Fruit fly (Drosophila melanogaster): Measurements from ENCODE around the gene ppk5.

The ppk5 gene

DNA sequence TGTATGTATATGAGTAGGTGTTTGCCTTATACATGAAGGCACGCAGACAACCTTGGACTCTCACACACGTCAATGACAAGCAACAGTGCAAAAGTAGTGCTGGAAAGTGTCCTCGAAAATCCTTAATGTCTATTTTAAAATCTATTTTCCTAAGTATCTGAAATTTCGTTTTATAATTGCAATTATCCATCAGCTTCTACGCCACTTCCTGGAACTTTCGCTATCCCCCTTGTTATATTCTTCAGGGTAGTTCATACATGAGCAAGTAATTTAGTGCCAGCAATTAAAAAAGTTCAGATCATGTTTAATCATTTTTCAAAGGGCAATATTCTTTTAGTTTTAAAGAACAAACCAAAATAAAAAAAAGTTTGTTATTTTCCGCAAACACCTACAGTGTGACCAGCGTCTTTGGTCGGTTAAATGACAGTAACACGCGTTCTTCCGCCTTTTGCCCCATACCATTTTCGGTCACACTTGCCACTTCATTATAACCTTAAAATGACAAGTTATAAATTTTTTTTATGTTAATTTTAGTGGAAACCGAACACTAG is 17.7 kb upstream of the ppk5 start (continued):
- TF ChIP-seq CG14965 (GFP tag; optimal IDR thresholded peaks at IDR 0.05; ENCODE audit: borderline replicate concordance), result no peak
- TF ChIP-seq Asciz (GFP tag; optimal IDR thresholded peaks at IDR 0.05), result no peak
- no peak for TF ChIP-seq CG6765 (GFP tag; optimal IDR thresholded peaks at IDR 0.05)
- TF ChIP-seq NK7.1 (GFP tag; optimal IDR thresholded peaks at IDR 0.05), result no peak
- no peak for TF ChIP-seq crc (GFP tag; optimal IDR thresholded peaks at IDR 0.05)
- TF ChIP-seq Sin3A (optimal IDR thresholded peaks at IDR 0.05), result peak; percentile 68
- no peak for TF ChIP-seq sqz (GFP tag; optimal IDR thresholded peaks at IDR 0.05)
- TF ChIP-seq gro (GFP tag; optimal IDR thresholded peaks at IDR 0.05), result peak; percentile 3
- TF ChIP-seq CG31388 (GFP tag; optimal IDR thresholded peaks at IDR 0.05), result no peak
- no peak for TF ChIP-seq CG31365 (tag; optimal IDR thresholded peaks at IDR 0.05)
- no peak for TF ChIP-seq da (GFP tag; optimal IDR thresholded peaks at IDR 0.05)
- TF ChIP-seq lilli (GFP tag; optimal IDR thresholded peaks at IDR 0.05), result peak; percentile 38
- TF ChIP-seq pho (GFP tag; optimal IDR thresholded peaks at IDR 0.05), result peak; percentile 6
- TF ChIP-seq B-H2 (GFP tag; optimal IDR thresholded peaks at IDR 0.05), result no peak
- 0 out of 2 replicates have a peak, but pooled peaks have one; percentile 7 for TF ChIP-seq Rfx (GFP tag; IDR thresholded peaks at IDR 0.05)
- no peak for TF ChIP-seq dan (GFP tag; IDR thresholded peaks at IDR 0.05)
- TF ChIP-seq sr (GFP tag; IDR thresholded peaks at IDR 0.05), result peak; percentile 13; the same call in 1 of the 3 replicates
- TF ChIP-seq lbe (GFP tag; optimal IDR thresholded peaks at IDR 0.05), result no peak
- no peak for TF ChIP-seq CG10543 (GFP tag; optimal IDR thresholded peaks at IDR 0.05)
- peak; percentile 38 for TF ChIP-seq CG30403 (GFP tag; optimal IDR thresholded peaks at IDR 0.05)
- no peak for TF ChIP-seq CG12942 (GFP tag; optimal IDR thresholded peaks at IDR 0.05)
- peak; percentile 59 for TF ChIP-seq CG8924 (tag; optimal IDR thresholded peaks at IDR 0.05)
- TF ChIP-seq Opbp (GFP tag; IDR thresholded peaks at IDR 0.05; ENCODE audit: partially characterized antibody), result no peak
- peak; percentile 18 for TF ChIP-seq tin (GFP tag; optimal IDR thresholded peaks at IDR 0.05)
- no peak for TF ChIP-seq CG16813 (GFP tag; IDR thresholded peaks at IDR 0.05; ENCODE audit: partially characterized antibody)
- no peak for TF ChIP-seq Bdp1 (GFP tag; optimal IDR thresholded peaks at IDR 0.05)
- TF ChIP-seq gsb-n (tag; optimal IDR thresholded peaks at IDR 0.05), result peak; percentile 38
- TF ChIP-seq ham (GFP tag; IDR thresholded peaks at IDR 0.05), result no peak
- peak; percentile 69 for TF ChIP-seq pzg (GFP tag; optimal IDR thresholded peaks at IDR 0.05)
- no peak for TF ChIP-seq Hr3 (GFP tag; optimal IDR thresholded peaks at IDR 0.05)
- TF ChIP-seq sd (tag; optimal IDR thresholded peaks at IDR 0.05), result no peak
- TF ChIP-seq CG9817 (tag; optimal IDR thresholded peaks at IDR 0.05), result no peak
- TF ChIP-seq CG6272 (GFP tag; IDR thresholded peaks at IDR 0.05), result no peak
- no peak for TF ChIP-seq CG8359 (GFP tag; optimal IDR thresholded peaks at IDR 0.05; ENCODE audit: borderline replicate concordance)
- TF ChIP-seq CG17361 (GFP tag; IDR thresholded peaks at IDR 0.05), result no peak
- no peak for TF ChIP-seq bcd (GFP tag; optimal IDR thresholded peaks at IDR 0.05)
- no peak for TF ChIP-seq run (tag; optimal IDR thresholded peaks at IDR 0.05)
- peak; percentile 62 for TF ChIP-seq CG14710 (tag; optimal IDR thresholded peaks at IDR 0.05)
- TF ChIP-seq CG18619 (GFP tag; optimal IDR thresholded peaks at IDR 0.05), result no peak
- TF ChIP-seq CG12071 (GFP tag; optimal IDR thresholded peaks at IDR 0.05), result no peak
- no peak for TF ChIP-seq GATAe (GFP tag; conservative IDR thresholded peaks at IDR 0.05)
- TF ChIP-seq CG6175 (GFP tag; IDR thresholded peaks at IDR 0.05), result no peak
- TF ChIP-seq Bgb (GFP tag; IDR thresholded peaks at IDR 0.05; ENCODE audit: partially characterized antibody), result no peak
- TF ChIP-seq mld (GFP tag; IDR thresholded peaks at IDR 0.05; ENCODE audit: partially characterized antibody), result no peak
- TF ChIP-seq zf30C (GFP tag; optimal IDR thresholded peaks at IDR 0.05), result no peak
- no peak for TF ChIP-seq Rx (GFP tag; IDR thresholded peaks at IDR 0.05)
- TF ChIP-seq CG17186 (GFP tag; optimal IDR thresholded peaks at IDR 0.05), result no peak
- no peak for TF ChIP-seq ewg (GFP tag; optimal IDR thresholded peaks at IDR 0.05)
- peak; percentile 3 for TF ChIP-seq grau (tag; optimal IDR thresholded peaks at IDR 0.05)
- no peak for TF ChIP-seq CG17328 (GFP tag; IDR thresholded peaks at IDR 0.05)
- TF ChIP-seq corto (GFP tag; optimal IDR thresholded peaks at IDR 0.05), result no peak

All from whole organism, embryonic.